Fruit fly (Drosophila melanogaster) Kc167 (cell line): ENCODE results near the gene CG14562.

Experiments
- Myc ChIP-seq: fragments of >200 bp; optimal IDR thresholded peaks from 2 replicates; lab custom pipeline; 2017; ENCODE audit warnings: missing external identifiers
- Sin3A ChIP-seq: fragments of >200 bp; optimal IDR thresholded peaks from 2 replicates; lab custom pipeline; 2018; ENCODE audit warnings: missing external identifiers
- h ChIP-seq: fragments of >200 bp; optimal IDR thresholded peaks from 3 replicates; lab custom pipeline; 2018; ENCODE audit warnings: missing external identifiers
- insv ChIP-seq: fragments of >200 bp; optimal IDR thresholded peaks from 3 replicates; lab custom pipeline; 2018; ENCODE audit warnings: missing external identifiers
- psq ChIP-seq: fragments of >200 bp; optimal IDR thresholded peaks from 2 replicates; lab custom pipeline; 2017; ENCODE audit warnings: missing external identifiers
- ttk ChIP-seq: sonication (Bioruptor generic); optimal IDR thresholded peaks from 2 replicates; lab custom pipeline; 2017; ENCODE audit warnings: missing external identifiers

CG14562 gene

dm6 chr3L:21984910-21985309 is 42.9 kb downstream of the CG14562 start, which contains the start of gene Act79B:
Act79B (plus strand) TSS chr3L:21985210.
- no peak for TF ChIP-seq psq (lab: Kevin White, UChicago)
- TF ChIP-seq Sin3A = no peak
- TF ChIP-seq insv (lab: Kevin White, UChicago) = no peak
- TF ChIP-seq Myc (lab: Kevin White, UChicago) = no peak
- TF ChIP-seq h = no peak
- no peak for TF ChIP-seq ttk (lab: Kevin White, UChicago)

dm6 chr3L:21994000-21994399 is 52.0 kb downstream of the CG14562 start:
- TF ChIP-seq insv (lab: Kevin White, UChicago) = no peak
- no peak for TF ChIP-seq Myc (lab: Kevin White, UChicago)
- no peak for TF ChIP-seq Sin3A
- TF ChIP-seq ttk (lab: Kevin White, UChicago) = no peak
- no peak for TF ChIP-seq psq (lab: Kevin White, UChicago)
